Worm (Caenorhabditis elegans): ENCODE data around the gene srz-83.

ce11 chrIV:3497909-3498308 is 6.3 kb upstream of the srz-83 start, which contains the start of gene ceh-53:
- TF ChIP-seq ztf-23 (GFP tag; IDR thresholded peaks at IDR 0.05) (no peak), tab-1 (GFP tag; IDR thresholded peaks at IDR 0.05) (no peak), T22C8.4 (GFP tag; IDR thresholded peaks at IDR 0.05) (no peak), med-1 (GFP tag; optimal IDR thresholded peaks at IDR 0.05; ENCODE audit: insufficient read depth) (no peak), flt-1 (GFP tag; IDR thresholded peaks at IDR 0.05) (no peak), klf-2 (GFP tag; conservative IDR thresholded peaks at IDR 0.05) (no peak), ztf-29 (GFP tag; IDR thresholded peaks at IDR 0.05) (no peak), ref-1 (GFP tag; conservative IDR thresholded peaks at IDR 0.05) (no peak), cog-1 (tag; optimal IDR thresholded peaks at IDR 0.05) (no peak)

Measured in whole organism, midembryonic.